Fruit fly (Drosophila melanogaster) whole organism, embryonic: ENCODE results near the gene RhoGAP93B.

Experiments
- Asciz ChIP-seq: fragments of 200-800 bp; sonication (Bioruptor generic); optimal IDR thresholded peaks from 2 replicates; lab custom pipeline; 2017; ENCODE audit warnings: missing biosample characterization, mild to moderate bottlenecking, missing genetic modification characterization, missing genetic modification reagents
- CG10366 ChIP-seq: fragments of 200-800 bp; sonication (Bioruptor generic); IDR thresholded peaks from 2 replicates; pipeline ENCODE4 v1.3.6; 2022; ENCODE audit warnings: missing biosample characterization, missing genetic modification characterization
- CG10654 ChIP-seq: fragments of 200-800 bp; sonication (Bioruptor generic); optimal IDR thresholded peaks from 2 replicates; lab custom pipeline; 2016; ENCODE audit warnings: missing biosample characterization, missing genetic modification characterization
- CG11398 ChIP-seq: fragments of 200-800 bp; sonication (Bioruptor generic); optimal IDR thresholded peaks from 2 replicates; lab custom pipeline; 2016; ENCODE audit warnings: missing biosample characterization, missing genetic modification characterization
- CG12155 ChIP-seq: fragments of 200-800 bp; sonication (Bioruptor generic); optimal IDR thresholded peaks from 3 replicates; lab custom pipeline; 2016; ENCODE audit warnings: missing biosample characterization, missing genetic modification characterization
- CG12236 ChIP-seq: fragments of 200-800 bp; sonication (Bioruptor generic); optimal IDR thresholded peaks from 2 replicates; lab custom pipeline; 2016; ENCODE audit warnings: missing biosample characterization, missing genetic modification characterization
- CG13123 ChIP-seq: fragments of 200-800 bp; sonication (Bioruptor generic); optimal IDR thresholded peaks from 2 replicates; lab custom pipeline; 2016; ENCODE audit warnings: missing biosample characterization, missing genetic modification characterization
- CG13296 ChIP-seq: fragments of 200-800 bp; sonication (Bioruptor generic); optimal IDR thresholded peaks from 3 replicates; lab custom pipeline; 2018; ENCODE audit warnings: missing biosample characterization, mild to moderate bottlenecking, missing genetic modification characterization
- CG15479 ChIP-seq: fragments of 200-800 bp; sonication (Bioruptor generic); optimal IDR thresholded peaks from 3 replicates; lab custom pipeline; 2019; ENCODE audit warnings: missing biosample characterization, mild to moderate bottlenecking, missing genetic modification characterization, moderate library complexity
- CG15514 ChIP-seq: fragments of 200-800 bp; sonication (Bioruptor generic); optimal IDR thresholded peaks from 3 replicates; lab custom pipeline; 2017; ENCODE audit warnings: missing biosample characterization, missing genetic modification characterization, mild to moderate bottlenecking, moderate library complexity, missing genetic modification reagents
- CG1602 ChIP-seq: fragments of 200-800 bp; sonication (Bioruptor generic); optimal IDR thresholded peaks from 3 replicates; lab custom pipeline; 2016; ENCODE audit warnings: missing biosample characterization, missing genetic modification characterization
- CG17359 ChIP-seq: fragments of 200-800 bp; sonication (Bioruptor generic); optimal IDR thresholded peaks from 3 replicates; lab custom pipeline; 2018; ENCODE audit warnings: missing biosample characterization, mild to moderate bottlenecking, missing genetic modification characterization, moderate library complexity
- CG2678 ChIP-seq: fragments of 200-800 bp; sonication (Bioruptor generic); optimal IDR thresholded peaks from 3 replicates; lab custom pipeline; 2019; ENCODE audit warnings: missing biosample characterization, mild to moderate bottlenecking, missing genetic modification characterization, moderate library complexity
- CG2889 ChIP-seq: fragments of 200-800 bp; sonication (Bioruptor generic); IDR thresholded peaks from 3 replicates; pipeline ENCODE4 v1.3.6; 2022; ENCODE audit warnings: missing biosample characterization, missing genetic modification characterization
- CG30020 ChIP-seq: fragments of 200-800 bp; optimal IDR thresholded peaks from 2 replicates; lab custom pipeline; 2019; ENCODE audit warnings: missing biosample characterization, mild to moderate bottlenecking, missing genetic modification characterization, moderate library complexity
- CG31224 ChIP-seq: fragments of 200-800 bp; sonication (Bioruptor generic); IDR thresholded peaks from 2 replicates; pipeline ENCODE4 v1.3.6; 2022; ENCODE audit warnings: missing biosample characterization, missing genetic modification characterization
- CG42726 ChIP-seq: fragments of 200-800 bp; sonication (Bioruptor generic); IDR thresholded peaks from 2 replicates; pipeline ENCODE4 v1.3.6; 2022; ENCODE audit warnings: missing biosample characterization, missing genetic modification characterization; ENCODE audit not compliant: partially characterized antibody
- CG4328 ChIP-seq: fragments of 200-800 bp; sonication (Bioruptor generic); optimal IDR thresholded peaks from 3 replicates; lab custom pipeline; 2017; ENCODE audit warnings: missing biosample characterization, missing genetic modification reagents, missing genetic modification characterization
- CG4820 ChIP-seq: fragments of 200-800 bp; sonication (Bioruptor generic); optimal IDR thresholded peaks from 3 replicates; lab custom pipeline; 2016; ENCODE audit warnings: missing biosample characterization, missing genetic modification characterization
- CG6689 ChIP-seq: fragments of 200-800 bp; sonication (Bioruptor generic); IDR thresholded peaks from 2 replicates; pipeline ENCODE4 v1.3.6; 2022; ENCODE audit warnings: missing biosample characterization, missing genetic modification characterization
- CG6791 ChIP-seq: fragments of 200-800 bp; sonication (Bioruptor generic); IDR thresholded peaks from 3 replicates; pipeline ENCODE4 v1.3.6; 2022; ENCODE audit warnings: missing biosample characterization, missing genetic modification characterization; ENCODE audit not compliant: partially characterized antibody
- CG7745 ChIP-seq: fragments of 200-800 bp; sonication (Bioruptor generic); optimal IDR thresholded peaks from 2 replicates; lab custom pipeline; 2018; ENCODE audit warnings: missing biosample characterization, mild to moderate bottlenecking, missing genetic modification characterization, moderate library complexity
- CG7963 ChIP-seq: fragments of 200-800 bp; sonication (Bioruptor generic); IDR thresholded peaks from 3 replicates; pipeline ENCODE4 v1.3.6; 2022; ENCODE audit warnings: missing biosample characterization, missing genetic modification characterization; ENCODE audit not compliant: partially characterized antibody
- CG9215 ChIP-seq: fragments of 200-800 bp; sonication (Bioruptor generic); IDR thresholded peaks from 2 replicates; pipeline ENCODE4 v1.3.6; 2022; ENCODE audit warnings: missing biosample characterization, missing genetic modification characterization
- Doc3 ChIP-seq: fragments of 200-800 bp; sonication (Bioruptor generic); IDR thresholded peaks from 3 replicates; pipeline ENCODE4 v1.3.6; 2022; ENCODE audit warnings: missing biosample characterization, missing genetic modification characterization; ENCODE audit not compliant: partially characterized antibody
- Hr3 ChIP-seq: fragments of 200-800 bp; sonication (Bioruptor generic); optimal IDR thresholded peaks from 3 replicates; lab custom pipeline; 2016; ENCODE audit warnings: missing biosample characterization, missing genetic modification characterization
- Nf-YA ChIP-seq: fragments of 200-800 bp; sonication (Bioruptor generic); IDR thresholded peaks from 2 replicates; pipeline ENCODE4 v1.3.6; 2022; ENCODE audit warnings: missing biosample characterization, missing genetic modification characterization
- Nf-YC ChIP-seq: fragments of 200-800 bp; optimal IDR thresholded peaks from 3 replicates; lab custom pipeline; 2019; ENCODE audit warnings: missing biosample characterization, mild to moderate bottlenecking, missing genetic modification characterization, moderate library complexity
- Optix ChIP-seq: fragments of 200-800 bp; sonication (Bioruptor generic); IDR thresholded peaks from 3 replicates; pipeline ENCODE4 v1.3.6; 2022; ENCODE audit warnings: missing biosample characterization, missing genetic modification characterization
- PHDP ChIP-seq: fragments of 200-800 bp; sonication (Bioruptor generic); optimal IDR thresholded peaks from 3 replicates; lab custom pipeline; 2018; ENCODE audit warnings: missing biosample characterization, mild to moderate bottlenecking, missing genetic modification characterization, moderate library complexity
- Ptx1 ChIP-seq: fragments of 200-800 bp; sonication (Bioruptor generic); IDR thresholded peaks from 2 replicates; pipeline ENCODE4 v1.3.6; 2022; ENCODE audit warnings: missing biosample characterization, missing genetic modification characterization
- Rfx ChIP-seq: fragments of 200-800 bp; sonication (Bioruptor generic); IDR thresholded peaks from 2 replicates; pipeline ENCODE4 v1.3.6; 2022; ENCODE audit warnings: missing biosample characterization, missing genetic modification characterization
- az2 ChIP-seq: fragments of 200-800 bp; sonication (Bioruptor generic); optimal IDR thresholded peaks from 3 replicates; lab custom pipeline; 2016; ENCODE audit warnings: missing biosample characterization, missing genetic modification characterization
- crp ChIP-seq, 2 experiments: fragments of 200-800 bp; sonication (Bioruptor generic); optimal IDR thresholded peaks; 2 replicates in 1 of 2; 3 replicates in 1 of 2; lab custom pipeline; 2017; ENCODE audit warnings: missing biosample characterization in 2 of 2, missing genetic modification characterization in 2 of 2, mild to moderate bottlenecking in 1 of 2, moderate library complexity in 1 of 2
- disco-r ChIP-seq: fragments of 200-800 bp; sonication (Bioruptor generic); optimal IDR thresholded peaks from 2 replicates; lab custom pipeline; 2016; ENCODE audit warnings: missing biosample characterization, missing genetic modification characterization
- fru ChIP-seq: fragments of >200 bp; optimal IDR thresholded peaks from 2 replicates; lab custom pipeline; 2017
- gem ChIP-seq: fragments of 200-800 bp; sonication (Bioruptor generic); optimal IDR thresholded peaks from 2 replicates; lab custom pipeline; 2019; ENCODE audit warnings: missing biosample characterization, mild to moderate bottlenecking, missing genetic modification characterization, moderate library complexity
- grn ChIP-seq: fragments of 200-800 bp; sonication (Bioruptor generic); optimal IDR thresholded peaks from 3 replicates; lab custom pipeline; 2017; ENCODE audit warnings: missing biosample characterization, missing genetic modification characterization
- gsb-n ChIP-seq: fragments of 200-800 bp; sonication (Bioruptor generic); optimal IDR thresholded peaks from 3 replicates; lab custom pipeline; 2018; ENCODE audit warnings: missing biosample characterization, mild to moderate bottlenecking, missing genetic modification characterization
- h ChIP-seq: fragments of >200 bp; optimal IDR thresholded peaks from 2 replicates; lab custom pipeline; 2017
- ham ChIP-seq: fragments of 200-800 bp; sonication (Bioruptor generic); IDR thresholded peaks from 2 replicates; pipeline ENCODE4 v1.3.6; 2022; ENCODE audit warnings: missing biosample characterization, missing genetic modification characterization
- hth ChIP-seq: fragments of >200 bp; optimal IDR thresholded peaks from 2 replicates; lab custom pipeline; 2017; ENCODE audit warnings: inconsistent platforms
- insv ChIP-seq, 2 experiments: fragments of 200-800 bp; sonication (Bioruptor generic); optimal IDR thresholded peaks; 3 replicates each; lab custom pipeline; 2016 to 2018; ENCODE audit warnings: missing biosample characterization in 2 of 2, missing genetic modification characterization in 2 of 2
- org-1 ChIP-seq: fragments of 200-800 bp; sonication (Bioruptor generic); optimal IDR thresholded peaks from 2 replicates; lab custom pipeline; 2017; ENCODE audit warnings: missing biosample characterization, missing genetic modification characterization
- sc ChIP-seq, 3 experiments: fragments of >200 bp in 2 of 3; fragments of 200-800 bp in 1 of 3; sonication (Bioruptor generic) in 1 of 3; optimal IDR thresholded peaks; 2 replicates in 2 of 3; 3 replicates in 1 of 3; lab custom pipeline; 2017; ENCODE audit warnings: mild to moderate bottlenecking in 1 of 3, missing biosample characterization in 1 of 3, missing genetic modification characterization in 1 of 3, missing genetic modification reagents in 1 of 3
- scrt ChIP-seq: fragments of 200-800 bp; sonication (Bioruptor generic); optimal IDR thresholded peaks from 2 replicates; lab custom pipeline; 2018; ENCODE audit warnings: missing biosample characterization, mild to moderate bottlenecking, missing genetic modification characterization, moderate library complexity
- slou ChIP-seq: fragments of 200-800 bp; sonication (Bioruptor generic); optimal IDR thresholded peaks from 3 replicates; lab custom pipeline; 2016; ENCODE audit warnings: missing biosample characterization, missing genetic modification characterization
- tll ChIP-seq, 2 experiments: fragments of 200-800 bp in 1 of 2; fragments of >200 bp in 1 of 2; sonication (Bioruptor generic) in 1 of 2; optimal IDR thresholded peaks; 2 replicates each; lab custom pipeline; 2017 to 2019; ENCODE audit warnings: missing biosample characterization in 2 of 2, missing genetic modification characterization in 2 of 2, mild to moderate bottlenecking in 1 of 2, moderate library complexity in 1 of 2
- twi ChIP-seq: fragments of 200-800 bp; optimal IDR thresholded peaks from 2 replicates; lab custom pipeline; 2019; ENCODE audit warnings: missing biosample characterization, mild to moderate bottlenecking, missing genetic modification characterization, moderate library complexity
- vvl ChIP-seq: fragments of 200-800 bp; sonication (Bioruptor generic); IDR thresholded peaks from 2 replicates; pipeline ENCODE4 v1.3.6; 2022; ENCODE audit warnings: missing biosample characterization, missing genetic modification characterization
- zf30C ChIP-seq: fragments of 200-800 bp; sonication (Bioruptor generic); optimal IDR thresholded peaks from 3 replicates; lab custom pipeline; 2018; ENCODE audit warnings: missing biosample characterization, mild to moderate bottlenecking, missing genetic modification characterization

The RhoGAP93B gene

DNA sequence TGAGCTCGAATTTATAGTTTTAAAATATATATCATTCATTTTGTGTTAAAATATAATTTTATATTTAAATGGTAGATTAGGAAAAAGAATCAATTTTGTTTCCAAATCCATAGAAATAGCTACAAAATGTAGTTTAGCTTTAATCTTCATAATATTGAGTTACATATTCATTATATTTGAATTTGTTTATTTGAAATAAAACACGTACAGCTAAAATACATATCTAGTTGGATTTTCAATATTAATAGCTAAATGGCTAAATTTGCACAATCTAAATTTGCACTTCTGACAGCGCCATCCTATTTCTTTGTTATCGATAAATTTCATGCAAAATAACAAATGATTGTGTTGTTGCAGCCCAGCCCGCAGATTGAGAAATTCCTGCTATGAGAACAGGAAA, 36.3 kb upstream of the RhoGAP93B start, which contains the start of gene Usp8 (continued):
- no peak for TF ChIP-seq Nf-YA (GFP tag; lab: Robert Waterston, UW)
- peak; percentile 33; the same call in 1 of the 2 replicates for TF ChIP-seq Rfx
- no peak for TF ChIP-seq CG2889
- no peak for TF ChIP-seq CG7963 (GFP tag; lab: Robert Waterston, UW)
- no peak for TF ChIP-seq org-1 (GFP tag; lab: Kevin White, UChicago)
- TF ChIP-seq CG17359 (tag; lab: Kevin White, UChicago): no peak
- TF ChIP-seq hth: no peak
- TF ChIP-seq CG6791 (GFP tag; lab: Robert Waterston, UW): no peak
- TF ChIP-seq CG4328 (GFP tag; lab: Kevin White, UChicago): no peak
- no peak for TF ChIP-seq sc (optimal IDR thresholded peaks at IDR 0.05; lab: Kevin White, UChicago)
- no peak for TF ChIP-seq sc (GFP tag; optimal IDR thresholded peaks at IDR 0.05; lab: Kevin White, UChicago)
- TF ChIP-seq crp (GFP tag; optimal IDR thresholded peaks at IDR 0.05; lab: Kevin White, UChicago): peak in 1 of 2 experiments; percentile 74
- TF ChIP-seq Optix (GFP tag; lab: Robert Waterston, UW): no peak
- no peak for TF ChIP-seq CG13123 (GFP tag; lab: Kevin White, UChicago)
- TF ChIP-seq slou (GFP tag; lab: Kevin White, UChicago): no peak
- TF ChIP-seq zf30C: no peak
- TF ChIP-seq CG15514 (GFP tag; lab: Kevin White, UChicago): no peak
- TF ChIP-seq CG12155 (GFP tag; lab: Kevin White, UChicago): no peak
- peak; percentile 15 for TF ChIP-seq CG10654 (GFP tag; lab: Kevin White, UChicago)
- TF ChIP-seq Ptx1 (GFP tag; lab: Robert Waterston, UW): peak; percentile 25; the same call in 1 of the 2 replicates
- TF ChIP-seq az2: no peak
- TF ChIP-seq PHDP (tag; lab: Kevin White, UChicago): peak; percentile 8
- TF ChIP-seq grn: no peak
- TF ChIP-seq CG12236 (GFP tag; lab: Kevin White, UChicago): no peak
- 0 out of 2 replicates have a peak, but pooled peaks have one; percentile 7 for TF ChIP-seq CG6689
- no peak for TF ChIP-seq CG13296 (GFP tag; lab: Kevin White, UChicago)
- TF ChIP-seq CG7745 (tag; lab: Kevin White, UChicago): no peak
- no peak for TF ChIP-seq CG42726
- TF ChIP-seq CG1602 (GFP tag; lab: Kevin White, UChicago): no peak
- TF ChIP-seq CG9215: no peak
- TF ChIP-seq gsb-n: no peak
- TF ChIP-seq gem (tag; lab: Kevin White, UChicago): no peak
- TF ChIP-seq CG31224 (GFP tag; lab: Robert Waterston, UW): no peak
- peak; percentile 64 for TF ChIP-seq CG30020 (tag; lab: Kevin White, UChicago)
- peak; percentile 2 for TF ChIP-seq twi (tag; lab: Kevin White, UChicago)
- TF ChIP-seq CG15479 (GFP tag; lab: Kevin White, UChicago): peak; percentile 71
- TF ChIP-seq fru (lab: Kevin White, UChicago): no peak
- TF ChIP-seq h: no peak
- TF ChIP-seq scrt (GFP tag; lab: Kevin White, UChicago): no peak
- TF ChIP-seq tll (GFP tag; optimal IDR thresholded peaks at IDR 0.05; lab: Kevin White, UChicago): no peak
- peak; percentile 54 for TF ChIP-seq Nf-YC
- no peak for TF ChIP-seq Doc3 (GFP tag; lab: Robert Waterston, UW)
- TF ChIP-seq CG2678 (tag; lab: Kevin White, UChicago): no peak
- TF ChIP-seq CG10366 (GFP tag; lab: Robert Waterston, UW): no peak; the same call in 1 of the 2 replicates
- TF ChIP-seq Hr3 (GFP tag; lab: Kevin White, UChicago): peak; percentile 29
- peak in 1 of 2 experiments; percentile 26 for TF ChIP-seq insv (GFP tag; optimal IDR thresholded peaks at IDR 0.05; lab: Kevin White, UChicago)
- no peak for TF ChIP-seq disco-r (GFP tag; lab: Kevin White, UChicago)
- no peak for TF ChIP-seq ham (GFP tag; lab: Robert Waterston, UW)
- no peak for TF ChIP-seq Asciz (GFP tag; lab: Kevin White, UChicago)
- no peak for TF ChIP-seq CG11398
- TF ChIP-seq vvl: no peak
- TF ChIP-seq CG4820 (GFP tag; lab: Kevin White, UChicago): no peak
